Worm (Caenorhabditis elegans): ENCODE results near the gene npp-5.

The npp-5 gene

ce11 chrII:11578327-11578726, 21.3 kb downstream of the npp-5 start, which contains the start of gene smc-6:
TSS of gene smc-6 (plus strand) at chrII:11578716.
- no peak for TF ChIP-seq ztf-4 (tag; optimal IDR thresholded peaks at IDR 0.05)
- no peak for TF ChIP-seq zag-1 (tag; optimal IDR thresholded peaks at IDR 0.05)
- peak; percentile 57 for TF ChIP-seq C34F6.9 (tag; optimal IDR thresholded peaks at IDR 0.05)
- TF ChIP-seq snpc-4 (tag; optimal IDR thresholded peaks at IDR 0.05) = no peak
- no peak for TF ChIP-seq skn-1 (tag; optimal IDR thresholded peaks at IDR 0.05)
- TF ChIP-seq ztf-11 (tag; optimal IDR thresholded peaks at IDR 0.05) = no peak
- peak; percentile 68 for TF ChIP-seq nhr-129 (tag; optimal IDR thresholded peaks at IDR 0.05)
- TF ChIP-seq unc-62 (GFP tag; optimal IDR thresholded peaks at IDR 0.05) = no peak
- no peak for TF ChIP-seq Y55F3AM.14 (GFP tag; optimal IDR thresholded peaks at IDR 0.05)
- no peak for TF ChIP-seq ztf-1 (GFP tag; conservative IDR thresholded peaks at IDR 0.05)
- peak; percentile 7 for TF ChIP-seq gmeb-1 (tag; optimal IDR thresholded peaks at IDR 0.05)
- TF ChIP-seq nhr-23 (tag; optimal IDR thresholded peaks at IDR 0.05) = no peak
- TF ChIP-seq unc-55 (GFP tag; optimal IDR thresholded peaks at IDR 0.05) = peak; percentile 85
- TF ChIP-seq nhr-25 (tag; optimal IDR thresholded peaks at IDR 0.05) = no peak
- no peak for TF ChIP-seq mab-5 (tag; optimal IDR thresholded peaks at IDR 0.05)
- no peak for TF ChIP-seq ZK546.5 (tag; optimal IDR thresholded peaks at IDR 0.05)
- peak; percentile 45 for TF ChIP-seq fos-1 (tag; optimal IDR thresholded peaks at IDR 0.05)
- no peak for TF ChIP-seq nhr-237 (tag; optimal IDR thresholded peaks at IDR 0.05)
- TF ChIP-seq aly-2 (tag; optimal IDR thresholded peaks at IDR 0.05) = no peak
- no peak for TF ChIP-seq nhr-11 (tag; optimal IDR thresholded peaks at IDR 0.05)
- no peak for TF ChIP-seq mdl-1 (tag; optimal IDR thresholded peaks at IDR 0.05)
- no peak for TF ChIP-seq nhr-10 (tag; optimal IDR thresholded peaks at IDR 0.05)
- no peak for TF ChIP-seq dmd-4 (tag; optimal IDR thresholded peaks at IDR 0.05)
- TF ChIP-seq nhr-12 (tag; optimal IDR thresholded peaks at IDR 0.05) = no peak
- TF ChIP-seq egl-27 (tag; optimal IDR thresholded peaks at IDR 0.05) = no peak
- no peak for TF ChIP-seq sma-3 (GFP tag; optimal IDR thresholded peaks at IDR 0.05)
- TF ChIP-seq nhr-21 (tag; optimal IDR thresholded peaks at IDR 0.05) = no peak
- no peak for TF ChIP-seq sma-9 (GFP tag; optimal IDR thresholded peaks at IDR 0.05)
- no peak for TF ChIP-seq sma-9 (tag; optimal IDR thresholded peaks at IDR 0.05)
- TF ChIP-seq crh-2 (tag; optimal IDR thresholded peaks at IDR 0.05) = no peak
- no peak for TF ChIP-seq lin-39 (tag; optimal IDR thresholded peaks at IDR 0.05)
- no peak for TF ChIP-seq elt-1 (tag; optimal IDR thresholded peaks at IDR 0.05)
- TF ChIP-seq ceh-16 (tag; optimal IDR thresholded peaks at IDR 0.05) = no peak
- no peak for TF ChIP-seq unc-39 (tag; optimal IDR thresholded peaks at IDR 0.05)
- TF ChIP-seq blmp-1 (tag; optimal IDR thresholded peaks at IDR 0.05; ENCODE audit: insufficient read depth) = no peak

- TF ChIP-seq lin-13 (GFP tag; optimal IDR thresholded peaks at IDR 0.05) (no peak), C34F6.9 (tag; optimal IDR thresholded peaks at IDR 0.05) (no peak), sma-3 (GFP tag; optimal IDR thresholded peaks at IDR 0.05) (no peak), gmeb-1 (tag; optimal IDR thresholded peaks at IDR 0.05) (no peak), nhr-77 (tag; optimal IDR thresholded peaks at IDR 0.05) (no peak)
Observed at ce11 chrII:11577861-11578260, 21.7 kb downstream of the npp-5 start.

ce11 chrII:11577397-11577796, 22.2 kb downstream of the npp-5 start, which contains the start of gene pcs-1:
TSS of gene pcs-1 (minus strand) at chrII:11577740.
- TF ChIP-seq sma-3 (GFP tag; optimal IDR thresholded peaks at IDR 0.05) (no peak), F13H6.1 (tag; optimal IDR thresholded peaks at IDR 0.05) (no peak), lin-13 (GFP tag; optimal IDR thresholded peaks at IDR 0.05) (peak; percentile 3), alr-1 (tag; optimal IDR thresholded peaks at IDR 0.05) (no peak), fos-1 (tag; optimal IDR thresholded peaks at IDR 0.05) (peak; percentile 67), nhr-129 (tag; optimal IDR thresholded peaks at IDR 0.05) (peak; percentile 15), unc-55 (GFP tag; optimal IDR thresholded peaks at IDR 0.05) (no peak)

ce11 chrII:11572944-11573343, 26.7 kb downstream of the npp-5 start, which contains the start of gene F54D5.2:
TSS of gene F54D5.2 (plus strand) at chrII:11573180.
- no peak for TF ChIP-seq ceh-82 (tag; optimal IDR thresholded peaks at IDR 0.05)
- TF ChIP-seq ceh-16 (tag; optimal IDR thresholded peaks at IDR 0.05) = no peak
- no peak for TF ChIP-seq ZK546.5 (tag; optimal IDR thresholded peaks at IDR 0.05)
- no peak for TF ChIP-seq R02D3.7 (tag; optimal IDR thresholded peaks at IDR 0.05)
- no peak for TF ChIP-seq ztf-1 (GFP tag; conservative IDR thresholded peaks at IDR 0.05)
- no peak for TF ChIP-seq lin-13 (GFP tag; optimal IDR thresholded peaks at IDR 0.05)
- TF ChIP-seq skn-1 (tag; optimal IDR thresholded peaks at IDR 0.05) = no peak
- no peak for TF ChIP-seq C34F6.9 (tag; optimal IDR thresholded peaks at IDR 0.05)
- no peak for TF ChIP-seq nhr-21 (tag; optimal IDR thresholded peaks at IDR 0.05)
- TF ChIP-seq egl-27 (tag; optimal IDR thresholded peaks at IDR 0.05) = no peak
- no peak for TF ChIP-seq nhr-23 (tag; optimal IDR thresholded peaks at IDR 0.05)
- TF ChIP-seq aly-2 (tag; optimal IDR thresholded peaks at IDR 0.05) = no peak
- no peak for TF ChIP-seq elt-3 (tag; optimal IDR thresholded peaks at IDR 0.05)
- TF ChIP-seq lin-11 (tag; optimal IDR thresholded peaks at IDR 0.05) = no peak
- TF ChIP-seq nhr-237 (tag; optimal IDR thresholded peaks at IDR 0.05) = no peak
- TF ChIP-seq lin-39 (tag; optimal IDR thresholded peaks at IDR 0.05) = no peak
- TF ChIP-seq nhr-129 (tag; optimal IDR thresholded peaks at IDR 0.05) = no peak
- no peak for TF ChIP-seq gmeb-1 (tag; optimal IDR thresholded peaks at IDR 0.05)
- no peak for TF ChIP-seq snpc-4 (tag; optimal IDR thresholded peaks at IDR 0.05)
- TF ChIP-seq alr-1 (tag; optimal IDR thresholded peaks at IDR 0.05) = no peak
